Fruit fly (Drosophila melanogaster) S2 (cell line): ENCODE results near the gene CheB93a.
A peak's percentile ranks its signal among the peaks of the same experiment; 100 is the strongest.

Source experiments
- CG8478 ChIP-seq: fragments of >200 bp; optimal IDR thresholded peaks from 2 replicates; lab custom pipeline; 2018
- CTCF ChIP-seq, 2 experiments: fragments of >200 bp; optimal IDR thresholded peaks; 2 replicates each; lab custom pipeline; 2018

The CheB93a gene

DNA sequence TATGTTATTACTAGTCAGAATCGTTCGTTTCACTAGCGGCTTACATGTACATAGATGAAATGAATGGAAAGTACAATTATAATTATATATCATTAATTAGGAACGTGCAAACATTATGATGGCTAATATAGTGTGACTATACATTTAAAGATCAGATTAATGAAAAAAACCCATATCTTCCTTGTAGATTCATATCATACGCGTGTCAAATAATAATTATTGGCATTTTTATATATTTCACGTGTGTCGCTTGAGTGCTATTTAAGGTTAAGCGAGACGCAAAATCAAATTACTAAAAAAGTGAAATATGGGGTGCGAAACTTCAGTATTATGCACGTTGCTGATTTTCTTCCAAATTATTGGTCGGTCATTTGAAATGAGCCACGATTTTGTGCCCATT lies at the start of gene CheB93a:
Gene CheB93a (plus strand): TSS at position 301 of the 400 bp plus-strand sequence.
- TF ChIP-seq CG8478 (no peak), CTCF (optimal IDR thresholded peaks at IDR 0.05; lab: Kevin White, UChicago) (no peak)

DNA sequence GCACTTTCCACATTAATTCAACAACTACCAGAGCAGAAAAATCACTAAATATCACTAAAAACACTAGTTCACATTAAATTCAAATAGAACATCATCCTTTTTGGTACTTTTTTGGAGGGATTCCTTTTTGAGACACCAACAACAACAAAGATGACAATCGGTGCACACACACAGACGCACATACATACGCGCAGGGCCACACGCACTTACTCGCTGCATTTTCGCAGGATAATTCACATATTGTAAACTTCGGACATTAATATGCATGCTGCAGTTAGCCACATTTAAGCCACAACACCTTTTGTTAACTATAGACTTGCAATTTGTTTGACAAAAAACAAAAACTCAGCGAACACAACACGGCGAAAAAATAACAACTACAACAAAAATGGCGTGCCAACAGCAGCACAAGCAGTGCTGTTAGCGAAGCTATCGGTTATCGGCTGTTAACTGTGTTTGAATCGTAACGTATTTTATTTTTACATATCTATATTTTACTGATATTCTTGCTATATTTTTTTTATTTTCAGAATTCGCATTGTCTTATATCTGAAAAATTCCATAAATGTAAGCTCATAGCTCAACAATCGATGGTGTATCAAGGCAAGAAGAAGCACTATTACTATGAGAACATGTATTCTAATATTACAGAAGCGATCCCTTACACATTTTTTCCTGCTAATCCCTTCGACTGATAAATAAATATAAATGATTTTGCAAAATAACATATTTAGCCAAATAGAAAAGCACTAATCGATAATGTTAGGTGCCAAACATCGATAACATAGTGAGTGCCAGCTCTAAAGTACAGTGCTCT lies 47.7 kb upstream of the CheB93a start:
- TF ChIP-seq CG8478 (no peak), CTCF (optimal IDR thresholded peaks at IDR 0.05; lab: Kevin White, UChicago) (no peak)

DNA sequence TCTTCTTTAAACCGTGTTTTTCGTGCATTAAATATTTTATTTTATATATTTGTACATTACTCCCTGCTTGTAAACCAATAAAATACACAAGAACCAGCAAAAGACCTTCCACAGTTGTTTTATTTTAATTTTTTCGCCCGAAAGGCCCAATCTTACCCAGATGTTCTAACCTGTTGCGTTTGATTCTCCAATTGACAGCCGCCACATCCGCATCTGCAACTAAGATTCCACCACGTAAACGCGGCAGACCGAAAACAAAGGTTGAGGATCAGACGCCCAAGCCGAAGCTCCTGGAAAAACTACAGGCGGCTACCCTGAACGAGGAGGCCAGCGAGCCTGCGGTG lies 47.1 kb upstream of the CheB93a start:
- TF ChIP-seq CTCF (optimal IDR thresholded peaks at IDR 0.05; lab: Kevin White, UChicago) (no peak), CG8478 (no peak)

DNA sequence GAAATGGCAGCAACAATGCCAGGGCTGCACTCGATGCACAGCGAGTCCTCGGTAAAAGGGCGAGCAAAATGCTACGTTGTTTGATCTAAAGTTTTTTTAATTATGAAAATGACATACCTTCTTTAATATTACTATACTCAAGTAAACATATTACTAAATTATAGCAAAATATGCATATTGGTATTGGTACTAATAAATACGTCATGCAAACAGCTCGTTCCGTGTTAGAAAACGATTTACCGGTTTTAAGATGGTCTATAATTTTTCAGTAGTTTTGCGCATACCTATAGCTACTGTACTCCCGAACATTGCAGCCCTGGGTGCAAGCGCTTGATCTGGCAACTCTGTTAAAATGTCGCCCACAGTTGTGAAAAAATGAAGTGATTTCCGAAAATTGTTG lies 42.0 kb upstream of the CheB93a start:
- TF ChIP-seq CTCF (optimal IDR thresholded peaks at IDR 0.05; lab: Kevin White, UChicago) (no peak), CG8478 (no peak)

DNA sequence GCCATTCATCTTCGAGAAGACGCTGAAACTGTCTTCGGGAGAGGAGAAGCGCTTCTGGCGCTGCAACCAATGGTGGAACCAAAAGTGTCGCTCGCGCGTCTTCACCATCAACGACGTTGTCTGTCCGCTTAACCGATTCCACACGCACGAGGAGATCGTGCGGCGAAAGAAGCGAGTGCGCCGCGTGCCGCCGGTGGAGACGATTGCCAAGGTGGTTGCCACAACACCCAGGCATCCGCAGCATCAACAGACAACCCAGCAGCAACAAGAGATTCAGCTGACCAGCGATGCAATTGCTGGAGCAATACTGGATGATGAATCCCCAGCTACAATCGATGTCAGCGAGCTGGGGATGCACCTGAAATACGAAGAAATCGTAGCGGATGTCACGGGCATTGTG lies 38.8 kb upstream of the CheB93a start:
- no peak for TF ChIP-seq CTCF (optimal IDR thresholded peaks at IDR 0.05; lab: Kevin White, UChicago)
- no peak for TF ChIP-seq CG8478

DNA sequence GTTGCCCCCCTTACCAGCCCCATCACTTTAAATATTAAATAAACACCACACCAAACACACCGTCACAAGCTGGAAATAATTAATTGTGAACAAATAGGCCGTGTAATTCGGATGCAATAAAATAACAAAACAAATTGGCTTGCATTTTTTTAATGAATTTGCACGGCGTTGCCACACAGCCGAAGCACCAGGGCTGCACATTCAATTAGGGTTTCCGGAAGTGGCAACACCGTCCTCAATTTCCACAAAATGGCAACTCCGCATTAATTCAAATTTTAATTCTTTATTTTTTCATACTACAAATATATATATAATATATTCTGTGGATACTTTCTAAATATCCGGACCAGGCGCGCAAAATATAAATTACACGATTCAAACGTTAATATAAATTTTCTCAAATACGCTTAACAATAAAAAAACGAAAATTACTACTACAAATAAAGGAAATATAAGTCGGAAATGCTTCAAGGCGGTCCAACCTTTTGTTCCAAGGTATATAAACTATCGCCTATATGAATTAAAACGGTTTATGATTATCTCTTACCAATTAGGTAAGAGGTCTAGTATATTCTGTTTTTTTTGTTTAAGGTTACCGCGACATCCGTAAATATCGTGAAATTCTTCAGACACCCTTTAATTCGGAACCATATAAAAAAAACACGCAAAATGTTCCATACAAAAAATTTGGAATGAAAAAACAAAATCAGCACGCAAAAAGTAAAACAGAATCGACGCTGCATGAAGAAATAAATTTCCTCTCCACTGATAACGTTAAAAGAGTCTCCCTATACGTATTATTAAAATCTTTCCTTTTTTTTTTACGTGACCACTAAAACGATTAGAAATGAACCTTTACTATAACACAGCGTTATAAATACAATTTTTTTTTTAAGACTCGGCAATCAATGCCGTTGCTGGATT lies 33.6 kb upstream of the CheB93a start:
- TF ChIP-seq CTCF (optimal IDR thresholded peaks at IDR 0.05; lab: Kevin White, UChicago): peak in 1 of 2 experiments; percentile 45
- TF ChIP-seq CG8478: no peak

DNA sequence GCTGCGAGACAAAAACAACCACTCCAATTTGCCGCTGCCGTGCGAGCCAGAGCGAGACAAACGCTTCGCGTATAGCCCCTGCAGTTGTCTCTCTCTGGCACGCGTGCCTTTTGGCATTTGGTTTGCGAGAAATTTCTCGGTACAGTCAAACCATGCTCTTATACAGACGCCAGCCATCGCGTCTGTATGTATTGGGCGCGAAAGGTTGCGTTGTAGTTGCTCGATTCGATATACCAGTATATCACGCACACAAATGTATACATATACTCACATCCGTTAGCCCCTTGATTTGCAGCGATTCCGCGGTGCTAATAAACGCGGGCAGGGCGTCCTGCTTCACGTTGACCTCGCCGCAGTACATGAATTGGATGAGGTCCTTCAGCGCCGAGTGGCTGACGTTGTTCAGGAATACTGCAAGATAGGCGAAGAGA lies 30.9 kb upstream of the CheB93a start:
- TF ChIP-seq CTCF (optimal IDR thresholded peaks at IDR 0.05; lab: Kevin White, UChicago) (peak in 1 of 2 experiments; percentile 33), CG8478 (no peak)

DNA sequence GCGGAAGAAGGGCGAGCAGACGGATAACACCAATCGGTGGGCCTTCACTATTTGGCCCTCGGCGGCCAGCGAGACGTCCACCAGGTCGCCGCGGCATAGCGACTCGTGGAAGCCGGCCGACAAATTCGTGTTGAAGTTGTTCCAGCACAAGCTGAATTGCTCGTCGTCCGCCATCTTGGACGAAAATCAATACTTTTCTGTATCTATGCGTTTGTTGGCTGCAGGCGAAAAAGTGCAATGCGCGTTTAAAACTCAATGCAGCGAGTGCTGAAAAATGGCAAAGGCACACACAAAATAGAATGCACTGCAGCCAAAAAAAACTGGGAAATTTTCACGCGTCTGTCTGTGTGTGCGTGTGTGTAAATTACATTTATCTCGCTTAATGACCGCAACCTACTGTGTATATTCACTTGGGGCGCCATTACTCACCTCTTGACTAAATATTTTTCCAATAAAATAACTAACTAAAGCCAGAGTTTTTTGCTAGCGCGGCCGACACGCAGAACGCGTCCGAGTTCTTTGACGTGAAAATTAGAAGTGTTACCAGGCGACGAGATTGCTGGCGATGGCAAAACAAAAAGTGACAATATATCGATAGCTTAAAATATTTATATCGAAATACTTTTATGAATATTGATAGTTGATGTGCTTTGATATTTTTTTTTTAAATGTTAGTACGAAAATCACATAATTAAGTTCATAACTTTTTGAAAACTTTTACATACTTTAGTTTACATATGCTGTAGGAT lies 30.2 kb upstream of the CheB93a start:
- no peak for TF ChIP-seq CG8478
- TF ChIP-seq CTCF (optimal IDR thresholded peaks at IDR 0.05; lab: Kevin White, UChicago): peak in 1 of 2 experiments; percentile 18

DNA sequence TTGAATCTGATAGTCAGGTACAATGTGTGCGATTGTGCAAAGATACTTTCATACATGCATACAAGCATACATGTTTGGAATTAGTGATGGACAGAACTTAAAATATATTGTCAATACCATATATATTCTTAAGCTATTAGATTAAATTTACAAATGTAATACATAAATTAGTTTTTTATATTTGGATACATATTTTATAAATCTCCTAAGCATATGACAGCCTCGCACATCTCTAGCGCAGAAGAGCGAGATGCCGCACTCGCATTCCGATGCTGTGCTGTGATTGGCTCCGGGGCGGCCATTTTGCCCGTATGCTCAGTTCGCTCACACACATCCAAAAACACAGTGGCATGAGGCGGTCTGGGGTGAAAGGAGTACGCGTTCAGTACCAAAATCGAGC lies 28.6 kb upstream of the CheB93a start, which contains the start of gene tin:
Gene tin (plus strand): TSS at position 383 of the 400 bp plus-strand sequence.
- TF ChIP-seq CG8478: no peak
- no peak for TF ChIP-seq CTCF (optimal IDR thresholded peaks at IDR 0.05; lab: Kevin White, UChicago)

DNA sequence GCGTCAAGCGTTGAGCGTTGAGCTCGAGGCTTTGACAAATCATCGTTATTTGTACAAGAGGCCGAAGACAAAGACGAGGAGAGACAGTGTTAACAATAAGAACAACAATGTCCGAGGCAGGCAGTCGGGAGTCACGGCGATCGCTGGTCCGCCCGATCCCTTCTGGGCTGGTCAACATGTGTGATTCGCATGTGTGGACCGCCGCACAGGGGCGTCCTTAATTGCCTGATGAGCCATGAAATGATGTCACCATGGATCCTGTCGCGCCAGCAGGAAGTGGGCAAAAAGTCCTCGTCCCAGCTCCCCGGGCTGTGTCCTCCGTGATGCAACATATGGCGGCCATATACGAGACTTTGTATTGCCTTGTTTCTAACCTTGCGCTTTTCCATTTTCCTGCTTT lies 27.3 kb upstream of the CheB93a start:
- TF ChIP-seq CG8478 (no peak), CTCF (optimal IDR thresholded peaks at IDR 0.05; lab: Kevin White, UChicago) (no peak)

DNA sequence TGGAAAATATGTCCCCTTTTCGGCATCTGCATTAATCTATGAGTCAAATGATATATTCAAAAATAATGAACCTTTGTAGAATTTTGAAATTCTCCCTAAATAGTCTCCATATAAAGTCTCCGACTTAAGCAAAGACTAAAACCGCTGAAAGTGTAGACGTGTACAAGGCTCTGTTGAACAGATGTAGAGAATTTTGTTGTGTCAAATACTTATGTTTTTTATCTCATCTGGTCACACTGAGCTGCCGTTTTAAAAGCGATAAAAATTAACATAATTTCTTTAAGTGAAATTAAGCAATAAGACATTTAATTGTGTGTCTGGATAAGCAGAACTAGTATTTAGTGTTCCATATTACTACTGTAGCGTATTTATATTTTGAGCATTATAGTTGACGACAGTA lies 21.1 kb upstream of the CheB93a start:
- TF ChIP-seq CG8478 (no peak), CTCF (optimal IDR thresholded peaks at IDR 0.05; lab: Kevin White, UChicago) (peak; percentile 52 to 78)

DNA sequence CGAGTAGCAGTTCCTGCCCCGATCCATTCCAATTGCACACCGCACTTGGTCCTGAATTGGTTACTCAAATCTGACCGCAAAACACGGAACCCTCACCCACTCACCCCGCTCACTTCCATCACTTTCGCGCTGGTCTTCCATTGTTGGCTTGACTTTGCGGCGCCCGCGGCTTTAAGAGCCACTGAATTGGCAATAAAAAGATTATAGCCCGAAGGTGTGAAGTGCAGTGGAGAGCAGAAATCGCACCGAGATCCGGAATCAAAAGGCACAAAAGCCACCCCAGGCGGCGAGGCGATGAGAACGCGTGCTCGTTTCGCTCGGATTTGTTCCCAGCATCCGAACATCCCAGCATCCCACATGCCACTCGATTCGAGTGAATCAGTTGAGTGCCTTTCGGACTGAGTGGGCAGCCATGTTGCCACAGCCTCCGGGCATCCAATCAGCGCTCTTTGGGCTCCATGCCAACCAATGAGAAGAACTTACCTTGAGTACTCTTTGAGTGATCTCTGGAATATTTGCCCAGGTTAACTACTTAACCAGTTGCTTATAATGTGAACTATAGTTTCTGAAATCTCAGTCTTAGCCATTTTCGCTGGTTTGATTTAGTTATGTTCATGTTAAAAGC lies 19.8 kb upstream of the CheB93a start:
- TF ChIP-seq CTCF (optimal IDR thresholded peaks at IDR 0.05; lab: Kevin White, UChicago) (no peak), CG8478 (no peak)

DNA sequence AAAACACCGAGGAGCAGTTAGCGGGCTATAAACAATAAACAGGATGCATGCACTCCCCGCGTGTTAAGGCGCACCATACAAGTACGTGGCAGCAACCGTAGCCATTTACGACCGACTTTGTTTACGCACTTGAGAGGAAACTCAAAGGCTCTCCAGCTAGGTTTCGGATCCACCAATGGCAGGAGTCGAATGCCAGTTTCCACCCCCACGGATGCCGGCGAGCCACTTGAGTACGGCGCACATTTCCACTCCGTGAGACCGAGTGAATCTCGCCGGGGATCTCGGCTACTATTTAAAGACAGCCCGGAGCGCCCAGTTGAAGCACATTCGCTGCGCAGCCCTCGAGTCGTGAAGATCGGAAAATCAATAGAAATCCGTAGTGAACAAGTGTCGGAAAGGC lies 18.7 kb upstream of the CheB93a start, which contains the start of gene bap:
Gene bap (plus strand): TSS at position 317 of the 400 bp plus-strand sequence.
- no peak for TF ChIP-seq CTCF (optimal IDR thresholded peaks at IDR 0.05; lab: Kevin White, UChicago)
- TF ChIP-seq CG8478: no peak

DNA sequence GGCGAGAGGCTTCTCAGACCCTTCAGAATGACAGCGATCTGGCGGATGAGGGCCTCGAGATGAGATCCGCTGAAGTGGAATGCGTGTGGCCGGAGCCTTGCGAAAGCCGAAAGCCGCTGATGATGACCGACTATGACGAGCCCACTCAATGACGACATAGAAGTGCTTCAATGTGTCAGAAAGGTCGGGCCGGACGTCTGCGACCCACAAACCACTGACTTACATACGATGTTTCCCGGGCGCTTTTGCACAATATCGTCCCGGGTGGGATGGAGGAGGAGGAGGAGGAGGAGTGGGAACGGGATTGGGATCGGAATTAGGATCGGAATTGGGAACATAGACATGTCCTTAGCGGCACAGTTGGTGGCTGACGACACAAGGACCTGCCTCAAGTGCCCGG lies 16.3 kb upstream of the CheB93a start:
- no peak for TF ChIP-seq CTCF (optimal IDR thresholded peaks at IDR 0.05; lab: Kevin White, UChicago)
- TF ChIP-seq CG8478: no peak

DNA sequence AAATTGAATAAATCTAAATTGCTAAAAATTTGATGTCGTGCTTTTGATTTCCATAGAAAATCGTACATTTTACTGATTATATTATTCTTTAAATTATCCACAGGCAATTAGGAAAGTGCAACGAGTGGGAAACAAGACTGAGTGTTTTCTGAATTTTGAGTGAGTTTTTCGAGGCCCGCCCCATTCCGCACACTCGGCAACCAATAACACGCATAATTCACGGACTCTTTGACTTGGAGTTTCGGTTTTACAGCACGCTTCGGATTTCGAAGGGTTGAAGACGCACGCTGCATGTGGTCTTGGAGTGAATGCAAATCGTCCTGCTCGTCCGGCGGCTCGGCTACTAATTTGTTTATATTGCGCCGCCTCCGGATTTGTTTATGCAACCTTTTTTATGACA lies 15.0 kb upstream of the CheB93a start:
- TF ChIP-seq CTCF (optimal IDR thresholded peaks at IDR 0.05; lab: Kevin White, UChicago) (no peak), CG8478 (no peak)
